Worm (Caenorhabditis elegans): ENCODE data around the gene C14A4.12.

Gene C14A4.12

DNA sequence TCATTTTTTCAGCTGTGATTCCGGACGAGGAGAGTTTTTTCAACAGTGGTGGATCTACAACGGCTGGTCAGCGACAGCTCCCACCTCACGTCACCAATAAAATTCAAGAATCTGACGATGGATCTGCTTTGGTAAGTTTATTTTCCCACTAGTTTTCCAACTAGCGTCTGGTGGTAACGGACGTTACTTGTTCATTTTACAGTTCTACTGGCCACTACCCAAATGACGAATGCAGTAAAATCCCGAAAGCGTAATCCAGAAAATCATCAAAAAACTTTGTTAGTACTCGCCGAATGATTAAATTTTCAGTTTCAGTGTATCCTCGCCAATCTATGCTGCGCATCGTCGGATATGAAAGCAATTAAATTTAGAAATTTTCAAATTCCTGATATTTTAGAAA lies 46.7 kb downstream of the C14A4.12 start:
- no peak for TF ChIP-seq lin-13 (tag; optimal IDR thresholded peaks at IDR 0.05)
- no peak for TF ChIP-seq ztf-11 (tag; optimal IDR thresholded peaks at IDR 0.05)
- TF ChIP-seq M03D4.4 (tag; optimal IDR thresholded peaks at IDR 0.05), result no peak
- TF ChIP-seq ceh-83 (GFP tag; optimal IDR thresholded peaks at IDR 0.05), result no peak

- TF ChIP-seq lin-32 (GFP tag; optimal IDR thresholded peaks at IDR 0.05), result no peak
- TF ChIP-seq lin-13 (tag; optimal IDR thresholded peaks at IDR 0.05), result no peak
- TF ChIP-seq mls-2 (tag; optimal IDR thresholded peaks at IDR 0.05), result no peak
- no peak for TF ChIP-seq nhr-237 (tag; optimal IDR thresholded peaks at IDR 0.05)
- no peak for TF ChIP-seq unc-62 (GFP tag; optimal IDR thresholded peaks at IDR 0.05)
- TF ChIP-seq zip-8 (tag; optimal IDR thresholded peaks at IDR 0.05), result no peak
- no peak for TF ChIP-seq lsy-2 (tag; optimal IDR thresholded peaks at IDR 0.05)
- no peak for TF ChIP-seq nhr-12 (tag; optimal IDR thresholded peaks at IDR 0.05)
- no peak for TF ChIP-seq sptf-1 (tag; optimal IDR thresholded peaks at IDR 0.05)
- no peak for TF ChIP-seq elt-3 (tag; optimal IDR thresholded peaks at IDR 0.05)
- no peak for TF ChIP-seq ceh-83 (GFP tag; optimal IDR thresholded peaks at IDR 0.05)
- TF ChIP-seq ces-1 (GFP tag; optimal IDR thresholded peaks at IDR 0.05), result no peak
Measured at ce11 chrII:10660892-10661291, 48.0 kb downstream of the C14A4.12 start, which contains the start of gene marc-2. TSS of gene marc-2 (minus strand) at chrII:10660992.

DNA sequence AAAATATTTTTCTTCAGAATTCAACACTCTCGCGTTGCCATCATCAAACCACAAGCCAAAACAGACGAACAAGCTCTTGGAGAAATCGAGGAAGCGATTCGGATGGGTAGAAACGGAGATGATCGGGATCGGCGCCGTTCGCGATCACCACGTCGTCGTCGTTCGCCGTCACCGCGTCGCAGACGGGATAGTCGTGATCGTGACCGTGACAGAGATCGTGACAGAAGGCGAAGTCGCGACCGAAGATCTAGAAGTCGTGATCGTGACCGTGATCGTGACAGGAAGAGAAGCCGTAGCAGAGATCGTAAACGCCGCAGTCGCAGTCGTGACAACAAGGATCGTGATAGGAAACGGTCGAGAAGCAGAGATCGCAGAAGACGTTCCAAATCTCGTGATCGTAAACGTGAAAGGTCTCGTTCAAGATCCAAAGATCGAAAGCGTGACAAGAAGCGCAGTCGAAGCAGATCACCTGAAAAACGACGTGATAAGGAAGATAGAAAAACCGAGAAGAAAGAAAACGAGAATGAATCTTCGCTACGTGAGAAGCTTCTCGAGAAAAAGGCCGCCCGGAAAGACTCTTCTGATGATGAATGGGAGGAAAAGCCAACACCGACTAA lies 48.7 kb downstream of the C14A4.12 start:
- TF ChIP-seq blmp-1 (tag; optimal IDR thresholded peaks at IDR 0.05) (no peak), ceh-83 (GFP tag; optimal IDR thresholded peaks at IDR 0.05) (no peak), sptf-1 (tag; optimal IDR thresholded peaks at IDR 0.05) (no peak)

- TF ChIP-seq sem-2 (GFP tag; optimal IDR thresholded peaks at IDR 0.05) (no peak), ceh-83 (GFP tag; optimal IDR thresholded peaks at IDR 0.05) (peak; percentile 15)
Measured at ce11 chrII:10662279-10662678, 49.4 kb downstream of the C14A4.12 start.

- no peak for TF ChIP-seq hlh-1 (tag; optimal IDR thresholded peaks at IDR 0.05)
- no peak for TF ChIP-seq lin-13 (tag; optimal IDR thresholded peaks at IDR 0.05)
- TF ChIP-seq ceh-83 (GFP tag; optimal IDR thresholded peaks at IDR 0.05), result no peak
- no peak for TF ChIP-seq mls-2 (tag; optimal IDR thresholded peaks at IDR 0.05)
- TF ChIP-seq cnd-1 (tag; optimal IDR thresholded peaks at IDR 0.05), result no peak
- no peak for TF ChIP-seq unc-39 (tag; optimal IDR thresholded peaks at IDR 0.05)
- TF ChIP-seq ceh-39 (tag; optimal IDR thresholded peaks at IDR 0.05), result peak; percentile 51
- no peak for TF ChIP-seq lsy-2 (tag; optimal IDR thresholded peaks at IDR 0.05)
- TF ChIP-seq sem-2 (GFP tag; optimal IDR thresholded peaks at IDR 0.05), result no peak
- TF ChIP-seq nhr-2 (tag; optimal IDR thresholded peaks at IDR 0.05), result no peak
- TF ChIP-seq ces-1 (GFP tag; optimal IDR thresholded peaks at IDR 0.05), result peak; percentile 43
- no peak for TF ChIP-seq ceh-43 (GFP tag; optimal IDR thresholded peaks at IDR 0.05)
- no peak for TF ChIP-seq sptf-1 (tag; optimal IDR thresholded peaks at IDR 0.05)
- TF ChIP-seq nhr-237 (tag; optimal IDR thresholded peaks at IDR 0.05), result no peak
Measured at ce11 chrII:10662698-10663097, 49.9 kb downstream of the C14A4.12 start, which contains the start of gene D2089.8. TSS of gene D2089.8 (minus strand) at chrII:10662781.

DNA sequence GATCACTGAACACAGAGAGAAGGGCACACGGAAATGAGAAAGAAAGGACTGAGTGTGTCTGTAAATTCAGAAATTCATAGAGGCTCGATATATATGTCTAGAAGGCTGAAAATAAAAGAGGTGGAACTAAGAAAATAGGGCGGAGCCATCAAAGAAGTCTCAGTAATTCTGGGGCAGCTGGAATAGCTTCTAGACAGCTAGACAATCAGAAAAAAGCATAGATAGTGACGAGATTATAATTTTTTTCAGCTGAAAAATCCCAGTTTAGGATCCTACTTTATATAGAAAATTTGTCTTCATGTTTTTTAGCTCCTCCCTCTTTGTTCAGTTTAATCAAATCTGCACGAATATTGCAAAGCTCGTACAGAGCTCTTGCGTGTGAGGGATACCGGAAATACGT lies 52.2 kb downstream of the C14A4.12 start, which contains the start of gene D2089.3:
TSS of gene D2089.3 (minus strand) at position 101 of the 400 bp plus-strand sequence.
- TF ChIP-seq lin-32 (GFP tag; optimal IDR thresholded peaks at IDR 0.05) (no peak), ztf-11 (tag; optimal IDR thresholded peaks at IDR 0.05) (no peak), cnd-1 (tag; optimal IDR thresholded peaks at IDR 0.05) (no peak), sptf-1 (tag; optimal IDR thresholded peaks at IDR 0.05) (no peak), mls-2 (tag; optimal IDR thresholded peaks at IDR 0.05) (no peak), ceh-83 (GFP tag; optimal IDR thresholded peaks at IDR 0.05) (no peak), ceh-43 (GFP tag; optimal IDR thresholded peaks at IDR 0.05) (no peak), snpc-4 (tag; optimal IDR thresholded peaks at IDR 0.05) (no peak), mab-5 (tag; optimal IDR thresholded peaks at IDR 0.05) (no peak), ham-2 (GFP tag; optimal IDR thresholded peaks at IDR 0.05) (no peak), hlh-1 (tag; optimal IDR thresholded peaks at IDR 0.05) (no peak)
